Fruit fly (Drosophila melanogaster) Kc167 (cell line): Measurements from ENCODE around the gene LysRS.

Experiments
- Myc ChIP-seq: fragments of >200 bp; optimal IDR thresholded peaks from 2 replicates; lab custom pipeline; 2017; ENCODE audit warnings: missing external identifiers
- Sin3A ChIP-seq: fragments of >200 bp; optimal IDR thresholded peaks from 2 replicates; lab custom pipeline; 2018; ENCODE audit warnings: missing external identifiers
- insv ChIP-seq: fragments of >200 bp; optimal IDR thresholded peaks from 3 replicates; lab custom pipeline; 2018; ENCODE audit warnings: missing external identifiers
- psq ChIP-seq: fragments of >200 bp; optimal IDR thresholded peaks from 2 replicates; lab custom pipeline; 2017; ENCODE audit warnings: missing external identifiers
- ttk ChIP-seq: sonication (Bioruptor generic); optimal IDR thresholded peaks from 2 replicates; lab custom pipeline; 2017; ENCODE audit warnings: missing external identifiers

Gene LysRS

dm6 chrX:9556397-9556796 lies 52.3 kb downstream of the LysRS start, which contains the start of gene CG15317:
Gene CG15317, minus strand, starts transcription at chrX:9556544.
- TF ChIP-seq psq (lab: Kevin White, UChicago) (no peak), Myc (lab: Kevin White, UChicago) (no peak), insv (lab: Kevin White, UChicago) (no peak), ttk (lab: Kevin White, UChicago) (no peak), Sin3A (lab: Kevin White, UChicago) (no peak)
